Worm (Caenorhabditis elegans) whole organism, L4 larva: Measurements from ENCODE around the gene gcy-14.
"Not testable (repeated sequence)": the region's sequence is repeated elsewhere in the genome, so short reads cannot be mapped to it uniquely, and the experiment has no call there.

Experiments used
- D1046.2 ChIP-seq: fragments of 200-800 bp; sonication (Bioruptor generic); IDR thresholded peaks from 2 replicates; pipeline ENCODE4 v1.3.6; 2022; ENCODE audit warnings: missing genetic modification characterization, missing compliant biosample characterization
- F10B5.3 ChIP-seq: sonication (generic microtip); optimal IDR thresholded peaks from 2 replicates; lab custom pipeline; 2016; ENCODE audit warnings: mild to moderate bottlenecking, missing genetic modification characterization, missing compliant biosample characterization
- F26F4.8 ChIP-seq: fragments of 200-800 bp; sonication (Bioruptor generic); conservative IDR thresholded peaks from 2 replicates; pipeline ENCODE4 v1.3.6; 2022; ENCODE audit warnings: missing genetic modification characterization, missing compliant biosample characterization
- F37D6.2 ChIP-seq: sonication (generic microtip); optimal IDR thresholded peaks from 2 replicates; lab custom pipeline; 2016; ENCODE audit warnings: mild to moderate bottlenecking, missing genetic modification characterization, missing compliant biosample characterization
- F44E2.7 ChIP-seq: fragments of 200-800 bp; sonication (Bioruptor generic); IDR thresholded peaks from 2 replicates; pipeline ENCODE4 v2.1.2; 2022; ENCODE audit warnings: missing genetic modification characterization, missing compliant biosample characterization
- Y48G9A.11 ChIP-seq: fragments of 200-800 bp; sonication (Bioruptor generic); IDR thresholded peaks from 2 replicates; pipeline ENCODE4 v1.3.6; 2022; ENCODE audit warnings: missing genetic modification reagents, missing genetic modification characterization, missing compliant biosample characterization
- Y5F2A.4 ChIP-seq: fragments of 200-800 bp; sonication (Bioruptor generic); optimal IDR thresholded peaks from 2 replicates; lab custom pipeline; 2018; ENCODE audit warnings: mild to moderate bottlenecking, missing genetic modification characterization, missing compliant biosample characterization
- aly-2 ChIP-seq: sonication (generic microtip); optimal IDR thresholded peaks from 2 replicates; lab custom pipeline; 2018; ENCODE audit warnings: missing biosample characterization, missing genetic modification characterization
- ceh-20 ChIP-seq: fragments of 200-800 bp; sonication (Bioruptor generic); IDR thresholded peaks from 2 replicates; pipeline ENCODE4 v1.3.6; 2022; ENCODE audit warnings: missing genetic modification reagents, missing genetic modification characterization, missing compliant biosample characterization
- ctbp-1 ChIP-seq: fragments of 200-800 bp; sonication (Bioruptor generic); IDR thresholded peaks from 2 replicates; pipeline ENCODE4 v1.3.6; 2022; ENCODE audit warnings: missing genetic modification reagents, missing genetic modification characterization, missing compliant biosample characterization
- dmd-6 ChIP-seq: fragments of 200-800 bp; sonication (Bioruptor generic); IDR thresholded peaks from 2 replicates; pipeline ENCODE4 v1.3.6; 2022; ENCODE audit warnings: missing genetic modification reagents, missing genetic modification characterization, missing compliant biosample characterization
- dpl-1 ChIP-seq: fragments of 150-350 bp; optimal IDR thresholded peaks from 2 replicates; lab custom pipeline; 2014; ENCODE audit warnings: missing biosample characterization, missing genetic modification reagents, missing genetic modification characterization
- egl-27 ChIP-seq: sonication (generic microtip); optimal IDR thresholded peaks from 3 replicates; lab custom pipeline; 2017; ENCODE audit warnings: missing biosample characterization, missing genetic modification reagents, missing genetic modification characterization
- gei-8 ChIP-seq: fragments of 200-800 bp; sonication (Bioruptor generic); optimal IDR thresholded peaks from 2 replicates; lab custom pipeline; 2018; ENCODE audit warnings: mild to moderate bottlenecking, missing genetic modification characterization, missing compliant biosample characterization
- hif-1 ChIP-seq, 2 experiments: sonication (generic microtip); optimal IDR thresholded peaks; 2 replicates each; lab custom pipeline; 2016 to 2017; ENCODE audit warnings: missing compliant biosample characterization in 2 of 2, missing genetic modification characterization in 2 of 2, missing genetic modification reagents in 2 of 2, missing genotype in 2 of 2, mild to moderate bottlenecking in 1 of 2
- hmg-1.1 ChIP-seq: fragments of 200-800 bp; sonication (Bioruptor generic); IDR thresholded peaks from 2 replicates; pipeline ENCODE4 v1.3.6; 2022; ENCODE audit warnings: missing genetic modification reagents, missing genetic modification characterization, missing compliant biosample characterization
- lin-13 ChIP-seq: fragments of 150-350 bp; optimal IDR thresholded peaks from 2 replicates; lab custom pipeline; 2014; ENCODE audit warnings: missing biosample characterization, missing genetic modification reagents, missing genetic modification characterization
- lin-38 ChIP-seq: fragments of 200-800 bp; sonication (Bioruptor generic); IDR thresholded peaks from 2 replicates; pipeline ENCODE4 v1.3.6; 2022; ENCODE audit warnings: missing genetic modification reagents, missing genetic modification characterization, missing compliant biosample characterization
- madf-5 ChIP-seq, 2 experiments: fragments of 200-800 bp; sonication (Bioruptor generic); IDR thresholded peaks; 2 replicates each; pipeline ENCODE4 v1.3.6; 2022; ENCODE audit warnings: missing compliant biosample characterization in 2 of 2, missing genetic modification characterization in 2 of 2
- mdl-1 ChIP-seq, 2 experiments: fragments of 150-350 bp in 1 of 2; sonication (generic microtip) in 1 of 2; optimal IDR thresholded peaks; 2 replicates each; lab custom pipeline; 2014 to 2017; ENCODE audit warnings: missing biosample characterization in 2 of 2, missing genetic modification characterization in 2 of 2
- mep-1 ChIP-seq: fragments of 150-350 bp; sonication (generic microtip); optimal IDR thresholded peaks from 3 replicates; lab custom pipeline; 2014; ENCODE audit warnings: missing biosample characterization, missing genetic modification characterization
- mxl-3 ChIP-seq: fragments of 200-800 bp; sonication (Bioruptor generic); optimal IDR thresholded peaks from 2 replicates; lab custom pipeline; 2018; ENCODE audit warnings: mild to moderate bottlenecking, missing genetic modification characterization, missing compliant biosample characterization
- nhr-10 ChIP-seq: fragments of 150-350 bp; optimal IDR thresholded peaks from 2 replicates; lab custom pipeline; 2014; ENCODE audit warnings: missing biosample characterization, missing genetic modification characterization
- nhr-25 ChIP-seq: sonication (generic microtip); optimal IDR thresholded peaks from 2 replicates; lab custom pipeline; 2017; ENCODE audit warnings: missing genetic modification characterization, mild to moderate bottlenecking, missing compliant biosample characterization, antibody characterized with exemption, moderate library complexity, borderline replicate concordance; ENCODE audit not compliant: insufficient read depth
- nhr-28 ChIP-seq: fragments of 150-350 bp; optimal IDR thresholded peaks from 2 replicates; lab custom pipeline; 2014; ENCODE audit warnings: missing biosample characterization, missing genetic modification characterization
- nhr-6 ChIP-seq: fragments of 150-350 bp; optimal IDR thresholded peaks from 2 replicates; lab custom pipeline; 2014; ENCODE audit warnings: missing biosample characterization, missing genetic modification characterization
- nhr-76 ChIP-seq: fragments of 150-350 bp; optimal IDR thresholded peaks from 2 replicates; lab custom pipeline; 2014; ENCODE audit warnings: missing biosample characterization, missing genetic modification characterization
- pha-4 ChIP-seq, 2 experiments: fragments of 150-350 bp in 1 of 2; fragments of 200-800 bp in 1 of 2; sonication (Bioruptor generic) in 1 of 2; IDR thresholded peaks in 1 of 2; optimal IDR thresholded peaks in 1 of 2; 2 replicates each; pipeline versions ENCODE4 v1.3.6 to Lab custom; 2014 to 2022; ENCODE audit warnings: missing genetic modification characterization in 2 of 2, missing genetic modification reagents in 2 of 2, missing biosample characterization in 1 of 2, missing compliant biosample characterization in 1 of 2
- pqm-1 ChIP-seq: sonication (generic microtip); optimal IDR thresholded peaks from 2 replicates; lab custom pipeline; 2017; ENCODE audit warnings: missing biosample characterization, missing genetic modification characterization
- rbr-2 ChIP-seq: sonication (generic microtip); optimal IDR thresholded peaks from 2 replicates; lab custom pipeline; 2016; ENCODE audit warnings: missing genotype, missing genetic modification characterization, missing compliant biosample characterization
- snpc-1.2 ChIP-seq: fragments of 200-800 bp; sonication (Bioruptor generic); IDR thresholded peaks from 2 replicates; pipeline ENCODE4 v1.3.6; 2022; ENCODE audit warnings: missing genetic modification reagents, missing genetic modification characterization, missing compliant biosample characterization
- spr-1 ChIP-seq: sonication (generic microtip); optimal IDR thresholded peaks from 2 replicates; lab custom pipeline; 2016; ENCODE audit warnings: mild to moderate bottlenecking, missing genetic modification characterization, missing compliant biosample characterization
- unc-130 ChIP-seq: sonication (generic microtip); optimal IDR thresholded peaks from 2 replicates; lab custom pipeline; 2016; ENCODE audit warnings: missing genetic modification reagents, missing genetic modification characterization, missing compliant biosample characterization
- unc-39 ChIP-seq: sonication (generic microtip); optimal IDR thresholded peaks from 2 replicates; lab custom pipeline; 2017; ENCODE audit warnings: missing biosample characterization, missing genetic modification characterization
- zag-1 ChIP-seq: fragments of 150-350 bp; optimal IDR thresholded peaks from 2 replicates; lab custom pipeline; 2014; ENCODE audit warnings: missing biosample characterization, missing genetic modification characterization
- zfp-3 ChIP-seq: fragments of 200-800 bp; sonication (Bioruptor generic); conservative IDR thresholded peaks from 2 replicates; pipeline ENCODE4 v1.3.6; 2022; ENCODE audit warnings: missing genetic modification reagents, missing genetic modification characterization, missing compliant biosample characterization
- zip-11 ChIP-seq: fragments of 200-800 bp; sonication (Bioruptor generic); IDR thresholded peaks from 2 replicates; pipeline ENCODE4 v1.3.6; 2022; ENCODE audit warnings: missing genetic modification characterization, missing compliant biosample characterization
- zip-2 ChIP-seq: fragments of 150-350 bp; optimal IDR thresholded peaks from 2 replicates; lab custom pipeline; 2014; ENCODE audit warnings: missing biosample characterization, missing genetic modification characterization
- ztf-7 ChIP-seq: fragments of 150-350 bp; optimal IDR thresholded peaks from 2 replicates; lab custom pipeline; 2014; ENCODE audit warnings: missing biosample characterization, missing genetic modification characterization

gcy-14 gene

DNA sequence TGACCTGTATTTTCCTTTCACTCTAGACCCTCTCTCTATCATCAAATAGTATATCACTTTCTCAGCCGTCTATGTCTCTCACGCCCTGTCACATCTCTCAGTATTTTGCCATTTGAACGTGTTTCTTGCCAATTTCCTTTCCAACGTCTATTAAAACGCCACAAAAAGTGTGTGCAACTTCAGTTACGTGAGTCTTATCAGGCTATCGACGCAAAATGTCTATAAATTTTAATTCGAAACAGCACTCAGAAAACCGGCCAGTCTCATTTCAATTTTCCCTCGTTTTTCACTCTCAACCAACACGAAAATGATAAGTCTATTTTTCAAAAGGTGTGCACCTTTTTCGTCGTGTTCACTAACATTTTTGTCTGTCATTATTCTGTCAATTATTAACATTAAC is 27.5 kb upstream of the gcy-14 start, which contains the start of gene mpst-3 (continued):
- TF ChIP-seq pha-4 (GFP tag; IDR thresholded peaks at IDR 0.05; lab: Robert Waterston, UW), result no peak
- no peak for TF ChIP-seq pha-4 (tag; optimal IDR thresholded peaks at IDR 0.05; lab: Kevin White, UChicago)
- peak; percentile 44 to 71 for TF ChIP-seq hif-1 (tag; optimal IDR thresholded peaks at IDR 0.05; lab: Kevin White, UChicago)
- no peak for TF ChIP-seq zag-1 (tag; lab: Kevin White, UChicago)
- TF ChIP-seq egl-27 (tag; lab: Kevin White, UChicago), result no peak
- no peak for TF ChIP-seq unc-130
- TF ChIP-seq mdl-1 (tag; optimal IDR thresholded peaks at IDR 0.05; lab: Kevin White, UChicago), result no peak
- TF ChIP-seq snpc-1.2 (GFP tag; lab: Robert Waterston, UW), result no peak
- no peak for TF ChIP-seq madf-5 (GFP tag; IDR thresholded peaks at IDR 0.05; lab: Robert Waterston, UW)
- no peak for TF ChIP-seq F44E2.7 (GFP tag; lab: Robert Waterston, UW)
- TF ChIP-seq mxl-3, result peak; percentile 51
- no peak for TF ChIP-seq zip-2 (tag; lab: Kevin White, UChicago)
- no peak for TF ChIP-seq ceh-20 (GFP tag; lab: Robert Waterston, UW)
- no peak for TF ChIP-seq zfp-3
- TF ChIP-seq zip-11, result no peak
- no peak for TF ChIP-seq aly-2 (tag; lab: Kevin White, UChicago)
- TF ChIP-seq dpl-1 (GFP tag; lab: Kevin White, UChicago), result no peak
- no peak for TF ChIP-seq nhr-76
- TF ChIP-seq spr-1 (tag; lab: Kevin White, UChicago), result no peak
- TF ChIP-seq nhr-25 (tag; lab: Kevin White, UChicago), result no peak
- peak; percentile 83 for TF ChIP-seq dmd-6 (GFP tag; lab: Robert Waterston, UW)
- TF ChIP-seq Y48G9A.11, result no peak
- TF ChIP-seq gei-8 (GFP tag; lab: Kevin White, UChicago), result no peak
- no peak for TF ChIP-seq ctbp-1 (GFP tag; lab: Robert Waterston, UW)
- peak; percentile 73 for TF ChIP-seq nhr-28 (tag; lab: Kevin White, UChicago)
- TF ChIP-seq hmg-1.1, result no peak
- TF ChIP-seq nhr-6, result peak; percentile 66

DNA sequence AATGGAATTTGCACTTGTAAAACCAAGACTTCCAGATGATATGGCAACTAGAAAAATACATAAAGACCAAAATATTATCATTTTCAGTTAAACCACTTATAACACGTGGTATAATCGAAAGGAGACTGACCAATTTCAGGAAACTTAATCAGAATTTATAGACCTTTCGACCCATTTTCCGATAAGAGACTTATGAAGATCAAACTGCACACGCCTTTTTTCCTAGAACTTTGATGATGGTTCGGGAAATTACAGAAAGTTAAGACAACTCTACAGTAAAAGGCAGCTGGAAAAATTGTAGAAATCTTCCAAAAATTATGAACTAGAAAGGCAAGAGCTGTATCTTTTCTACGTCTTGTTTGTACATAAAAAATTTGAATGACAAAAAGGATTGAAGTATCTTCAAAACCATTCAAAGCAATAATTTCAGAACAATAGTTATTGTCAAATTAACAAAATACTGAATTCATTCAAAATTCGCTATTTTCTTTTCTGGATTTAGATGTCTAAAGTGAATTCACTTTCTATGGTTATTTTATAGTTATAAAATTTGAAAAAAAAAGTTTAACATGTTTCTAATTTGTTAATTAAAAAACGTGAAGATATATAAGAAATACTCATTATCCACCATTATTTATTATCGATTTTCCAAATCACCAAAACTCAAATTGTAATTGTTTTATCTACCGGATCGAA is 25.4 kb upstream of the gcy-14 start, which contains the start of the genes mpst-2 and H12D21.5:
mpst-2 (minus strand) TSS at position 101 of the 696 bp plus-strand sequence.
H12D21.5 (plus strand) TSS at position 646 of the 696 bp plus-strand sequence.
- TF ChIP-seq Y5F2A.4 (GFP tag; lab: Kevin White, UChicago) (no peak), ztf-7 (tag; lab: Kevin White, UChicago) (no peak), F10B5.3 (no peak), gei-8 (GFP tag; lab: Kevin White, UChicago) (no peak), zag-1 (tag; lab: Kevin White, UChicago) (no peak), lin-38 (GFP tag; lab: Robert Waterston, UW) (no peak), zfp-3 (no peak), unc-130 (no peak), pqm-1 (tag; lab: Kevin White, UChicago) (no peak), unc-39 (tag; lab: Kevin White, UChicago) (no peak), F26F4.8 (no peak), lin-13 (GFP tag; lab: Kevin White, UChicago) (no peak), nhr-10 (tag; lab: Kevin White, UChicago) (no peak), F37D6.2 (tag; lab: Kevin White, UChicago) (no peak), mep-1 (no peak), rbr-2 (no peak)

DNA sequence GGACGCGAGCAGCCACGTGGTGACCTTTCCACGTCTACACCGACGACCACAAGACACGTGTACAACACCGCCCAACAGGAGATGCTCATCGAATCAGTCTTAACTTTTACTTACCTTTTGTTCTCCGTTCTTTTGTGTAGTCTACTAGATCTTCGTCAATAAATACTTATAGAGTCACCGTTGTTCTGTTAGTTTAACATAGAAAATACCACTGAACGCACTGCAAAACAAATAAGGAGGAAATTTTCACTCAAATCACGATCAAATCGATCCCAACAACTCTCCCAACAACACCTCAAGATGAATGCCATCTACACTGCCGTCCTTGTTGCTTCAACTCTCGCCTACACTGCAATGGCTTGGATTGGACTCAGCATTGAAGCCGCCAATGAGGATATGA is 22.7 kb upstream of the gcy-14 start, which contains the start of gene nspa-2:
nspa-2 (plus strand) TSS at position 301 of the 400 bp plus-strand sequence.
- not testable (repeated sequence) for TF ChIP-seq mdl-1 (tag; optimal IDR thresholded peaks at IDR 0.05; lab: Kevin White, UChicago); zip-2 (tag; lab: Kevin White, UChicago); D1046.2 (GFP tag; lab: Robert Waterston, UW)
- TF ChIP-seq, all 104 proteins: peak for 0; not testable (repeated sequence) for 104
